Fruit fly (Drosophila melanogaster) whole organism, embryonic: Measurements from ENCODE around the gene eIF4G2.

Experiments used
- C15 ChIP-seq: fragments of 200-800 bp; sonication (Bioruptor generic); IDR thresholded peaks from 3 replicates; pipeline ENCODE4 v1.3.6; 2022; ENCODE audit warnings: missing biosample characterization, missing genetic modification characterization
- CG12744 ChIP-seq: fragments of 200-800 bp; sonication (Bioruptor generic); optimal IDR thresholded peaks from 2 replicates; lab custom pipeline; 2016; ENCODE audit warnings: missing biosample characterization, missing genetic modification characterization
- CG1792 ChIP-seq: fragments of 200-800 bp; sonication (Bioruptor generic); optimal IDR thresholded peaks from 2 replicates; lab custom pipeline; 2016; ENCODE audit warnings: missing biosample characterization, missing genetic modification characterization
- CG2889 ChIP-seq: fragments of 200-800 bp; sonication (Bioruptor generic); IDR thresholded peaks from 3 replicates; pipeline ENCODE4 v1.3.6; 2022; ENCODE audit warnings: missing biosample characterization, missing genetic modification characterization
- CG31388 ChIP-seq: fragments of 200-800 bp; sonication (Bioruptor generic); optimal IDR thresholded peaks from 2 replicates; lab custom pipeline; 2016; ENCODE audit warnings: missing biosample characterization, missing genetic modification characterization
- CG34376 ChIP-seq: fragments of 200-800 bp; sonication (Bioruptor generic); optimal IDR thresholded peaks from 2 replicates; lab custom pipeline; 2018; ENCODE audit warnings: missing biosample characterization, mild to moderate bottlenecking, missing genetic modification characterization
- CG4404 ChIP-seq: fragments of 200-800 bp; sonication (Bioruptor generic); IDR thresholded peaks from 2 replicates; pipeline ENCODE4 v1.3.6; 2022; ENCODE audit warnings: missing biosample characterization, missing genetic modification characterization
- CG6689 ChIP-seq: fragments of 200-800 bp; sonication (Bioruptor generic); IDR thresholded peaks from 2 replicates; pipeline ENCODE4 v1.3.6; 2022; ENCODE audit warnings: missing biosample characterization, missing genetic modification characterization
- CG6791 ChIP-seq: fragments of 200-800 bp; sonication (Bioruptor generic); IDR thresholded peaks from 3 replicates; pipeline ENCODE4 v1.3.6; 2022; ENCODE audit warnings: missing biosample characterization, missing genetic modification characterization; ENCODE audit not compliant: partially characterized antibody
- CG9215 ChIP-seq: fragments of 200-800 bp; sonication (Bioruptor generic); IDR thresholded peaks from 2 replicates; pipeline ENCODE4 v1.3.6; 2022; ENCODE audit warnings: missing biosample characterization, missing genetic modification characterization
- D ChIP-seq, 2 experiments: fragments of 200-800 bp in 1 of 2; fragments of >200 bp in 1 of 2; sonication (Bioruptor generic) in 1 of 2; optimal IDR thresholded peaks; 2 replicates in 1 of 2; 3 replicates in 1 of 2; lab custom pipeline; 2017; ENCODE audit warnings: mild to moderate bottlenecking in 1 of 2, missing biosample characterization in 1 of 2, missing genetic modification characterization in 1 of 2, missing genetic modification reagents in 1 of 2
- Dad ChIP-seq: fragments of 200-800 bp; sonication (Bioruptor generic); optimal IDR thresholded peaks from 3 replicates; lab custom pipeline; 2016; ENCODE audit warnings: missing biosample characterization, missing genetic modification characterization
- Dbx ChIP-seq: fragments of 200-800 bp; sonication (Bioruptor generic); IDR thresholded peaks from 3 replicates; pipeline ENCODE4 v1.3.6; 2022; ENCODE audit warnings: missing biosample characterization, missing genetic modification characterization
- Dll ChIP-seq: fragments of 200-800 bp; sonication (Bioruptor generic); IDR thresholded peaks from 4 replicates; pipeline ENCODE4 v1.3.6; 2022; ENCODE audit warnings: missing biosample characterization, missing genetic modification characterization; ENCODE audit not compliant: partially characterized antibody
- Doc2 ChIP-seq: fragments of 200-800 bp; sonication (Bioruptor generic); IDR thresholded peaks from 2 replicates; pipeline ENCODE4 v1.3.6; 2022; ENCODE audit warnings: missing biosample characterization, missing genetic modification characterization
- Doc3 ChIP-seq: fragments of 200-800 bp; sonication (Bioruptor generic); IDR thresholded peaks from 3 replicates; pipeline ENCODE4 v1.3.6; 2022; ENCODE audit warnings: missing biosample characterization, missing genetic modification characterization; ENCODE audit not compliant: partially characterized antibody
- Elba2 ChIP-seq: fragments of 200-800 bp; sonication (Bioruptor generic); optimal IDR thresholded peaks from 3 replicates; lab custom pipeline; 2016; ENCODE audit warnings: missing biosample characterization, missing genetic modification characterization
- HmgD ChIP-seq: fragments of 200-800 bp; sonication (Bioruptor generic); optimal IDR thresholded peaks from 3 replicates; lab custom pipeline; 2016; ENCODE audit warnings: missing biosample characterization, missing genetic modification characterization
- MESR4 ChIP-seq: fragments of 200-800 bp; sonication (Bioruptor generic); optimal IDR thresholded peaks from 2 replicates; lab custom pipeline; 2018; ENCODE audit warnings: missing biosample characterization, mild to moderate bottlenecking, missing genetic modification characterization, moderate library complexity
- Mad ChIP-seq: fragments of 200-800 bp; sonication (Bioruptor generic); optimal IDR thresholded peaks from 2 replicates; lab custom pipeline; 2016; ENCODE audit warnings: missing biosample characterization, missing genetic modification characterization
- Optix ChIP-seq: fragments of 200-800 bp; sonication (Bioruptor generic); IDR thresholded peaks from 3 replicates; pipeline ENCODE4 v1.3.6; 2022; ENCODE audit warnings: missing biosample characterization, missing genetic modification characterization
- Poxn ChIP-seq: fragments of 200-800 bp; sonication (Bioruptor generic); IDR thresholded peaks from 2 replicates; pipeline ENCODE4 v1.3.6; 2022; ENCODE audit warnings: missing biosample characterization, missing genetic modification characterization
- Sry-β ChIP-seq: fragments of 200-800 bp; sonication (Bioruptor generic); optimal IDR thresholded peaks from 2 replicates; lab custom pipeline; 2018; ENCODE audit warnings: missing biosample characterization, mild to moderate bottlenecking, missing genetic modification characterization, moderate library complexity
- Tbp ChIP-seq: fragments of >200 bp; optimal IDR thresholded peaks from 2 replicates; lab custom pipeline; 2018; ENCODE audit warnings: missing biosample characterization, missing genetic modification characterization
- Vsx1 ChIP-seq: fragments of 200-800 bp; sonication (Bioruptor generic); optimal IDR thresholded peaks from 2 replicates; lab custom pipeline; 2017; ENCODE audit warnings: missing biosample characterization, mild to moderate bottlenecking, missing genetic modification characterization, missing genetic modification reagents
- ab ChIP-seq: fragments of 200-800 bp; sonication (Bioruptor generic); optimal IDR thresholded peaks from 2 replicates; lab custom pipeline; 2016; ENCODE audit warnings: missing biosample characterization, missing genetic modification characterization
- aop ChIP-seq: fragments of 200-800 bp; sonication (Bioruptor generic); IDR thresholded peaks from 2 replicates; pipeline ENCODE4 v1.3.6; 2022; ENCODE audit warnings: missing biosample characterization, missing genetic modification characterization
- ap ChIP-seq: fragments of 200-800 bp; sonication (Bioruptor generic); IDR thresholded peaks from 2 replicates; pipeline ENCODE4 v1.3.6; 2022; ENCODE audit warnings: missing biosample characterization, missing genetic modification characterization
- bcd ChIP-seq: fragments of 200-800 bp; sonication (Bioruptor generic); optimal IDR thresholded peaks from 2 replicates; lab custom pipeline; 2017; ENCODE audit warnings: missing biosample characterization, mild to moderate bottlenecking, missing genetic modification characterization
- bsh ChIP-seq, 2 experiments: fragments of 200-800 bp; sonication (Bioruptor generic); optimal IDR thresholded peaks; 2 replicates each; lab custom pipeline; 2017 to 2018; ENCODE audit warnings: mild to moderate bottlenecking in 2 of 2, missing biosample characterization in 2 of 2, missing genetic modification characterization in 2 of 2, moderate library complexity in 1 of 2
- btn ChIP-seq: fragments of 200-800 bp; sonication (Bioruptor generic); optimal IDR thresholded peaks from 2 replicates; lab custom pipeline; 2016; ENCODE audit warnings: missing biosample characterization, missing genetic modification characterization
- chif ChIP-seq, 2 experiments: fragments of 200-800 bp; sonication (Bioruptor generic); optimal IDR thresholded peaks; 3 replicates each; lab custom pipeline; 2016; ENCODE audit warnings: missing biosample characterization in 2 of 2, missing genetic modification characterization in 2 of 2
- chm ChIP-seq: fragments of 200-800 bp; sonication (Bioruptor generic); IDR thresholded peaks from 2 replicates; pipeline ENCODE4 v1.3.6; 2022; ENCODE audit warnings: missing biosample characterization, missing genetic modification characterization
- da ChIP-seq: fragments of 200-800 bp; sonication (Bioruptor generic); optimal IDR thresholded peaks from 2 replicates; lab custom pipeline; 2016; ENCODE audit warnings: missing biosample characterization, missing genetic modification characterization
- dati ChIP-seq: fragments of 200-800 bp; sonication (Bioruptor generic); IDR thresholded peaks from 2 replicates; pipeline ENCODE4 v1.3.6; 2022; ENCODE audit warnings: missing biosample characterization, missing genetic modification characterization
- dmrt99B ChIP-seq: fragments of 200-800 bp; sonication (Bioruptor generic); optimal IDR thresholded peaks from 2 replicates; lab custom pipeline; 2018; ENCODE audit warnings: missing biosample characterization, mild to moderate bottlenecking, missing genetic modification characterization, moderate library complexity
- grn ChIP-seq: fragments of 200-800 bp; sonication (Bioruptor generic); optimal IDR thresholded peaks from 3 replicates; lab custom pipeline; 2017; ENCODE audit warnings: missing biosample characterization, missing genetic modification characterization
- gro ChIP-seq: fragments of 200-800 bp; sonication (Bioruptor generic); optimal IDR thresholded peaks from 2 replicates; lab custom pipeline; 2016; ENCODE audit warnings: missing biosample characterization, missing genetic modification characterization
- ham ChIP-seq: fragments of 200-800 bp; sonication (Bioruptor generic); IDR thresholded peaks from 2 replicates; pipeline ENCODE4 v1.3.6; 2022; ENCODE audit warnings: missing biosample characterization, missing genetic modification characterization
- hb ChIP-seq: fragments of 200-800 bp; sonication (Bioruptor generic); IDR thresholded peaks from 3 replicates; pipeline ENCODE4 v1.3.6; 2022; ENCODE audit warnings: missing biosample characterization, missing genetic modification characterization; ENCODE audit not compliant: partially characterized antibody
- kay ChIP-seq: fragments of 200-800 bp; sonication (Bioruptor generic); optimal IDR thresholded peaks from 2 replicates; lab custom pipeline; 2016; ENCODE audit warnings: missing biosample characterization, missing genetic modification characterization
- pnt ChIP-seq: fragments of 200-800 bp; sonication (Bioruptor generic); optimal IDR thresholded peaks from 3 replicates; lab custom pipeline; 2016; ENCODE audit warnings: missing biosample characterization, missing genetic modification characterization
- sima ChIP-seq: fragments of 200-800 bp; sonication (Bioruptor generic); optimal IDR thresholded peaks from 2 replicates; lab custom pipeline; 2016; ENCODE audit warnings: missing biosample characterization, missing genetic modification characterization
- slp2 ChIP-seq: fragments of 200-800 bp; sonication (Bioruptor generic); optimal IDR thresholded peaks from 2 replicates; lab custom pipeline; 2016; ENCODE audit warnings: missing biosample characterization, missing genetic modification characterization
- so ChIP-seq: fragments of 200-800 bp; sonication (Bioruptor generic); IDR thresholded peaks from 3 replicates; pipeline ENCODE4 v1.3.6; 2022; ENCODE audit warnings: missing biosample characterization, missing genetic modification characterization
- ssp ChIP-seq: fragments of 200-800 bp; sonication (Bioruptor generic); IDR thresholded peaks from 2 replicates; pipeline ENCODE4 v1.3.6; 2022; ENCODE audit warnings: missing biosample characterization, missing genetic modification characterization
- tna ChIP-seq: fragments of 200-800 bp; sonication (Bioruptor generic); IDR thresholded peaks from 2 replicates; pipeline ENCODE4 v1.3.6; 2022; ENCODE audit warnings: missing biosample characterization, missing genetic modification characterization; ENCODE audit not compliant: partially characterized antibody
- usp ChIP-seq: fragments of >200 bp; optimal IDR thresholded peaks from 2 replicates; lab custom pipeline; 2017; ENCODE audit warnings: missing biosample characterization, missing genetic modification characterization
- vvl ChIP-seq: fragments of 200-800 bp; sonication (Bioruptor generic); IDR thresholded peaks from 2 replicates; pipeline ENCODE4 v1.3.6; 2022; ENCODE audit warnings: missing biosample characterization, missing genetic modification characterization
- zen2 ChIP-seq: fragments of 200-800 bp; sonication (Bioruptor generic); IDR thresholded peaks from 3 replicates; pipeline ENCODE4 v1.3.6; 2022; ENCODE audit warnings: missing biosample characterization, missing genetic modification characterization; ENCODE audit not compliant: partially characterized antibody

The eIF4G2 gene

DNA sequence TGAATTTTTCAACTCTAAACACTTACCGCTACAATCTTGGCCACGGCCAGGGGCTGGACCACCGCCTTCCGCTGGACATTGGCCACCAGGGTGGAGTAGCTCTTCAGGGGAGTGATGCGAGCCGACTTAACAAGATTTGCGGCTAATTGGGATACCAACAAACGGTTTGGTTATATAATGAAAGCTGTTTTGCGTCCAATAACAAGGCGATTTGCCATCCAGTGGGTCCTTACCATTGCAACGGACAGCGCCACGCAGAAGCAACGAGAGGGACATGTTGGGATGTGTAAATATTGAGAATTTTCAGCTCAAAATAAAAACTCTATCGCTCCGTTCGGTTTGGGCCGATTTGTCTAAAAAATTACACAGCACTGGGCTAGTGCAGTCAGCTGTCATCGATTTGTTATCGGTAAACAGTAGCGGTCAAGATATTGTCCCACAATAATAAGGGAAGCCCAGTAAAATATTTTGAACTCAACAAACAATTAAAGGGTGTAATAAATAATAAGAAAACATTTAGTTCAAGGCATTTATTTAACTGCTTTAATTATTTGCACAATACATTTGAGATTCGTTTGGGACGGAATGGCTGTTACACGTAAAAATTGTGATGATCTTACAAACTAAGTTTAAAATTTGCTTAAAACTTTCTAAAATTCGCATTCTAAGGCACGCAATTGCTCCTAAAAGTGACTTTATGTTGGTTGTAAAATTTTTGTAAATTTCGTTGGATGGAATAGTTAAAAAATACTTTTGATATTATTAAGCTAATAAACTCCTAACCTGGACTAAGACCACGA is 58.6 kb downstream of the eIF4G2 start, which contains the start of gene SdhD (continued):
- TF ChIP-seq CG12744 (GFP tag; lab: Kevin White, UChicago), result no peak
- peak; percentile 25; the same call in 1 of the 3 replicates for TF ChIP-seq Dbx (GFP tag; lab: Robert Waterston, UW)
- no peak for TF ChIP-seq CG1792
- TF ChIP-seq CG4404, result no peak
- no peak for TF ChIP-seq grn (GFP tag; lab: Kevin White, UChicago)
- TF ChIP-seq Mad, result peak; percentile 1
- peak; percentile 46 for TF ChIP-seq Vsx1
- TF ChIP-seq CG6791 (GFP tag; lab: Robert Waterston, UW), result 0 out of 3 replicates have a peak, but pooled peaks have one; percentile 28
- TF ChIP-seq HmgD (GFP tag; lab: Kevin White, UChicago), result no peak
- TF ChIP-seq D (optimal IDR thresholded peaks at IDR 0.05; lab: Kevin White, UChicago), result no peak
- no peak for TF ChIP-seq D (GFP tag; optimal IDR thresholded peaks at IDR 0.05; lab: Kevin White, UChicago)
- no peak for TF ChIP-seq CG2889
- no peak for TF ChIP-seq aop
- no peak for TF ChIP-seq btn (GFP tag; lab: Kevin White, UChicago)
- TF ChIP-seq CG34376 (GFP tag; lab: Kevin White, UChicago), result no peak
- no peak for TF ChIP-seq usp (GFP tag; lab: Kevin White, UChicago)
- no peak for TF ChIP-seq CG6689 (GFP tag; lab: Robert Waterston, UW)
- no peak for TF ChIP-seq chm (GFP tag; lab: Robert Waterston, UW)
- no peak for TF ChIP-seq bcd (GFP tag; lab: Kevin White, UChicago)
- no peak for TF ChIP-seq slp2
- peak; percentile 40; the same call in 1 of the 2 replicates for TF ChIP-seq vvl
- TF ChIP-seq Tbp, result no peak
- TF ChIP-seq Dll, result peak; percentile 55; the same call in 1 of the 4 replicates
- TF ChIP-seq MESR4 (GFP tag; lab: Kevin White, UChicago), result peak; percentile 80
- peak; percentile 12 for TF ChIP-seq dmrt99B (tag; lab: Kevin White, UChicago)
- no peak for TF ChIP-seq Doc2 (GFP tag; lab: Robert Waterston, UW)
- no peak; the same call in 2 of the 3 replicates for TF ChIP-seq zen2
- no peak for TF ChIP-seq hb (GFP tag; lab: Robert Waterston, UW)
- TF ChIP-seq chif (GFP tag; optimal IDR thresholded peaks at IDR 0.05; lab: Kevin White, UChicago), result no peak
- no peak for TF ChIP-seq ab (GFP tag; lab: Kevin White, UChicago)
- TF ChIP-seq CG31388 (GFP tag; lab: Kevin White, UChicago), result no peak
- no peak for TF ChIP-seq Optix (GFP tag; lab: Robert Waterston, UW)
- TF ChIP-seq ap (GFP tag; lab: Robert Waterston, UW), result no peak
- no peak for TF ChIP-seq pnt (GFP tag; lab: Kevin White, UChicago)
- TF ChIP-seq dati, result no peak
- no peak for TF ChIP-seq Poxn (GFP tag; lab: Robert Waterston, UW)
- TF ChIP-seq ham, result no peak
- no peak for TF ChIP-seq Dad
- no peak for TF ChIP-seq Sry-β (GFP tag; lab: Kevin White, UChicago)
- TF ChIP-seq bsh (GFP tag; optimal IDR thresholded peaks at IDR 0.05; lab: Kevin White, UChicago), result no peak
- no peak for TF ChIP-seq da (GFP tag; lab: Kevin White, UChicago)
- TF ChIP-seq tna (GFP tag; lab: Robert Waterston, UW), result peak; percentile 49
- no peak for TF ChIP-seq C15 (GFP tag; lab: Robert Waterston, UW)
- TF ChIP-seq gro (GFP tag; lab: Kevin White, UChicago), result no peak
- no peak for TF ChIP-seq so (GFP tag; lab: Robert Waterston, UW)
- TF ChIP-seq sima (GFP tag; lab: Kevin White, UChicago), result no peak
- no peak for TF ChIP-seq CG9215 (GFP tag; lab: Robert Waterston, UW)
- no peak for TF ChIP-seq ssp
- TF ChIP-seq Doc3 (GFP tag; lab: Robert Waterston, UW), result peak; percentile 38; the same call in 1 of the 3 replicates
- TF ChIP-seq kay, result no peak
- peak; percentile 34 for TF ChIP-seq Elba2 (GFP tag; lab: Kevin White, UChicago)
